Worm (Caenorhabditis elegans): Measurements from ENCODE around the gene rha-1.

Gene rha-1

ce11 chrII:8917339-8917738, 33.9 kb upstream of the rha-1 start:
- TF ChIP-seq zip-5 (tag; optimal IDR thresholded peaks at IDR 0.05) (no peak), ets-4 (tag; optimal IDR thresholded peaks at IDR 0.05) (no peak), K02D7.2 (tag; optimal IDR thresholded peaks at IDR 0.05) (no peak), dve-1 (tag; optimal IDR thresholded peaks at IDR 0.05) (no peak), ceh-48 (tag; optimal IDR thresholded peaks at IDR 0.05) (no peak), hlh-6 (tag; optimal IDR thresholded peaks at IDR 0.05) (no peak), hlh-30 (tag; optimal IDR thresholded peaks at IDR 0.05; ENCODE audit: insufficient read depth) (no peak), pat-9 (tag; optimal IDR thresholded peaks at IDR 0.05) (no peak), ceh-31 (tag; optimal IDR thresholded peaks at IDR 0.05) (no peak), tbx-2 (tag; optimal IDR thresholded peaks at IDR 0.05) (no peak), unc-86 (tag; optimal IDR thresholded peaks at IDR 0.05) (no peak), ref-2 (tag; optimal IDR thresholded peaks at IDR 0.05) (no peak), pag-3 (tag; optimal IDR thresholded peaks at IDR 0.05; ENCODE audit: borderline replicate concordance) (no peak), nfya-1 (tag; optimal IDR thresholded peaks at IDR 0.05) (no peak), ttx-3 (tag; optimal IDR thresholded peaks at IDR 0.05) (no peak)

ce11 chrII:8916656-8917055, 33.2 kb upstream of the rha-1 start:
- no peak for TF ChIP-seq lin-11 (tag; optimal IDR thresholded peaks at IDR 0.05)

- TF ChIP-seq sox-2 (GFP tag; IDR thresholded peaks at IDR 0.05) = no peak
- no peak for TF ChIP-seq ceh-14 (tag; optimal IDR thresholded peaks at IDR 0.05)
- TF ChIP-seq C08G9.2 (tag; optimal IDR thresholded peaks at IDR 0.05) = no peak
- no peak for TF ChIP-seq T23F11.4 (GFP tag; optimal IDR thresholded peaks at IDR 0.05)
- no peak for TF ChIP-seq mec-3 (tag; optimal IDR thresholded peaks at IDR 0.05; ENCODE audit: borderline replicate concordance)
- TF ChIP-seq nfya-1 (tag; optimal IDR thresholded peaks at IDR 0.05) = no peak
- TF ChIP-seq odd-2 (tag; optimal IDR thresholded peaks at IDR 0.05) = no peak
- no peak for TF ChIP-seq tbx-2 (tag; optimal IDR thresholded peaks at IDR 0.05)
- no peak for TF ChIP-seq elt-2 (tag; optimal IDR thresholded peaks at IDR 0.05)
- no peak for TF ChIP-seq ets-4 (tag; optimal IDR thresholded peaks at IDR 0.05)
- TF ChIP-seq ceh-34 (tag; optimal IDR thresholded peaks at IDR 0.05) = no peak
- no peak for TF ChIP-seq ceh-2 (tag; optimal IDR thresholded peaks at IDR 0.05)
Measured at ce11 chrII:8914654-8915053, 31.2 kb upstream of the rha-1 start.

ce11 chrII:8912523-8913017, 29.1 kb upstream of the rha-1 start:
- TF ChIP-seq pha-4 (tag; optimal IDR thresholded peaks at IDR 0.05) = no peak
- no peak for TF ChIP-seq tbx-7 (tag; optimal IDR thresholded peaks at IDR 0.05)
- no peak for TF ChIP-seq ceh-2 (tag; optimal IDR thresholded peaks at IDR 0.05)
- no peak for TF ChIP-seq elt-2 (tag; optimal IDR thresholded peaks at IDR 0.05)
- TF ChIP-seq hlh-30 (tag; optimal IDR thresholded peaks at IDR 0.05; ENCODE audit: insufficient read depth) = no peak
- no peak for TF ChIP-seq syd-9 (tag; optimal IDR thresholded peaks at IDR 0.05)
- TF ChIP-seq pros-1 (tag; optimal IDR thresholded peaks at IDR 0.05) = no peak
- no peak for TF ChIP-seq ceh-30 (tag; optimal IDR thresholded peaks at IDR 0.05)
- no peak for TF ChIP-seq dmd-4 (tag; optimal IDR thresholded peaks at IDR 0.05; ENCODE audit: borderline replicate concordance)
- TF ChIP-seq lim-6 (tag; optimal IDR thresholded peaks at IDR 0.05) = no peak
- no peak for TF ChIP-seq ztf-16 (tag; optimal IDR thresholded peaks at IDR 0.05)
- TF ChIP-seq ceh-48 (tag; optimal IDR thresholded peaks at IDR 0.05) = no peak
- TF ChIP-seq eyg-1 (tag; optimal IDR thresholded peaks at IDR 0.05) = no peak
- no peak for TF ChIP-seq unc-55 (GFP tag; optimal IDR thresholded peaks at IDR 0.05)

- TF ChIP-seq C08G9.2 (tag; optimal IDR thresholded peaks at IDR 0.05) = no peak
- no peak for TF ChIP-seq pat-9 (tag; optimal IDR thresholded peaks at IDR 0.05)
- no peak for TF ChIP-seq fax-1 (tag; optimal IDR thresholded peaks at IDR 0.05)
- no peak for TF ChIP-seq T23F11.4 (GFP tag; optimal IDR thresholded peaks at IDR 0.05)
- no peak for TF ChIP-seq fkh-10 (GFP tag; optimal IDR thresholded peaks at IDR 0.05)
Measured at ce11 chrII:8911929-8912328, 28.5 kb upstream of the rha-1 start, which contains the start of gene B0457.4. B0457.4 (minus strand) TSS chrII:8912029.

Measured in whole organism, late embryonic.